Fruit fly (Drosophila melanogaster): ENCODE data around the gene Naa40.

The Naa40 gene

dm6 chr3R:29772090-29772794 is 47.5 kb upstream of the Naa40 start (continued):
- TF ChIP-seq CG11398 (GFP tag; optimal IDR thresholded peaks at IDR 0.05) (no peak), CG33213 (GFP tag; optimal IDR thresholded peaks at IDR 0.05) (no peak), lbe (GFP tag; optimal IDR thresholded peaks at IDR 0.05) (no peak), Ssrp (tag; optimal IDR thresholded peaks at IDR 0.05) (peak; percentile 5), CG43689 (GFP tag; IDR thresholded peaks at IDR 0.05) (no peak), CG15479 (GFP tag; optimal IDR thresholded peaks at IDR 0.05) (no peak), Oli (tag; optimal IDR thresholded peaks at IDR 0.05) (peak; percentile 36), CG2875 (GFP tag; optimal IDR thresholded peaks at IDR 0.05) (no peak), CG9817 (tag; optimal IDR thresholded peaks at IDR 0.05) (peak; percentile 35), Jarid2 (GFP tag; optimal IDR thresholded peaks at IDR 0.05) (no peak), bcd (GFP tag; optimal IDR thresholded peaks at IDR 0.05) (peak; percentile 49), tap (tag; optimal IDR thresholded peaks at IDR 0.05) (peak; percentile 1), CG4854 (GFP tag; optimal IDR thresholded peaks at IDR 0.05) (no peak), CG12299 (tag; optimal IDR thresholded peaks at IDR 0.05) (no peak), Fer2 (tag; optimal IDR thresholded peaks at IDR 0.05) (no peak), CG12104 (GFP tag; optimal IDR thresholded peaks at IDR 0.05) (peak; percentile 51), CG15073 (GFP tag; optimal IDR thresholded peaks at IDR 0.05) (no peak), knrl (GFP tag; IDR thresholded peaks at IDR 0.05; ENCODE audit: partially characterized antibody) (no peak), CG15601 (tag; optimal IDR thresholded peaks at IDR 0.05) (no peak), sqz (GFP tag; optimal IDR thresholded peaks at IDR 0.05) (no peak), CG10654 (GFP tag; optimal IDR thresholded peaks at IDR 0.05) (peak; percentile 25), bigmax (GFP tag; optimal IDR thresholded peaks at IDR 0.05) (no peak), fru (optimal IDR thresholded peaks at IDR 0.05) (no peak), cato (GFP tag; optimal IDR thresholded peaks at IDR 0.05; ENCODE audit: borderline replicate concordance) (no peak), CG4404 (GFP tag; IDR thresholded peaks at IDR 0.05) (no peak), CG11093 (GFP tag; IDR thresholded peaks at IDR 0.05) (no peak), jumu (GFP tag; optimal IDR thresholded peaks at IDR 0.05) (no peak), crp (GFP tag; optimal IDR thresholded peaks at IDR 0.05) (peak in 1 of 2 experiments; percentile 50), CG9727 (GFP tag; optimal IDR thresholded peaks at IDR 0.05) (peak; percentile 69), CG8359 (GFP tag; optimal IDR thresholded peaks at IDR 0.05; ENCODE audit: borderline replicate concordance) (peak; percentile 61), zen (tag; optimal IDR thresholded peaks at IDR 0.05) (no peak), Usf (GFP tag; optimal IDR thresholded peaks at IDR 0.05) (peak; percentile 51), ap (GFP tag; IDR thresholded peaks at IDR 0.05) (no peak), crol (GFP tag; IDR thresholded peaks at IDR 0.05) (no peak), C15 (GFP tag; IDR thresholded peaks at IDR 0.05) (no peak), CG9215 (GFP tag; IDR thresholded peaks at IDR 0.05) (peak; percentile 32; the same call in 1 of the 2 replicates), CG1024 (GFP tag; IDR thresholded peaks at IDR 0.05) (no peak), CG10959 (GFP tag; IDR thresholded peaks at IDR 0.05) (no peak), hb (GFP tag; IDR thresholded peaks at IDR 0.05; ENCODE audit: partially characterized antibody) (no peak), repo (GFP tag; optimal IDR thresholded peaks at IDR 0.05) (no peak), CG1792 (GFP tag; optimal IDR thresholded peaks at IDR 0.05) (no peak), zfh1 (GFP tag; IDR thresholded peaks at IDR 0.05) (peak; percentile 32; the same call in 1 of the 3 replicates), chn (GFP tag; optimal IDR thresholded peaks at IDR 0.05) (no peak), jing (GFP tag; optimal IDR thresholded peaks at IDR 0.05) (no peak), HHEX (GFP tag; optimal IDR thresholded peaks at IDR 0.05) (no peak), CG1647 (GFP tag; optimal IDR thresholded peaks at IDR 0.05) (no peak), CG18262 (tag; optimal IDR thresholded peaks at IDR 0.05) (peak; percentile 61), Dip3 (GFP tag; optimal IDR thresholded peaks at IDR 0.05) (no peak), CG3065 (GFP tag; optimal IDR thresholded peaks at IDR 0.05) (no peak), dm (GFP tag; optimal IDR thresholded peaks at IDR 0.05) (no peak)
